Fruit fly (Drosophila melanogaster): ENCODE measurements around the gene Naa30B.

DNA sequence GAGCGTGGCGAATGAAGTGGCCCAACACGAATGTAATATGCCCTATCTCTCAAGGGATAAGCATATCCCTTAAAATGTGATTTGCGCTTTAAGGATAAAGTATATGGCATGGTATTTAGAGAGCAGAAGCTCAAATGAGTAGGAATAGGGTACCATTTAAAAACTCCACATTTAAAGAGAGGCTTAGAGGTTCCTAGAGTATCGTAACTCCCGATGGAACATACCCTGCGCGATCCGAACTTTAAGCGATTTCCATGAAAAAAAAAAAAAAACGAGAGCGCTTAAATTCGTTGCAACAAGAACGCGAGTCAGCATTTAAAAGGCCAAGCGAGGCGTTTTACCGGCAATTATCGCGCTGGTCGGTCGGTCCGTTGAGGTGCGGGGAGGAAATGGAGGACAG, 14.6 kb downstream of the Naa30B start:
- TF ChIP-seq CTCF (optimal IDR thresholded peaks at IDR 0.05) (no peak), CG8478 (optimal IDR thresholded peaks at IDR 0.05) (no peak)

All from S2 (cell line).